Fruit fly (Drosophila melanogaster): ENCODE results near the gene CG12065.

Gene CG12065

dm6 chrX:8533589-8534320 is 40.4 kb upstream of the CG12065 start (continued):
- 0 out of 2 replicates have a peak, but pooled peaks have one; percentile 24 for TF ChIP-seq E2f1 (GFP tag; IDR thresholded peaks at IDR 0.05)
- no peak for TF ChIP-seq HLH4C (GFP tag; IDR thresholded peaks at IDR 0.05; ENCODE audit: partially characterized antibody)
- TF ChIP-seq CG11398 (GFP tag; optimal IDR thresholded peaks at IDR 0.05) = no peak
- peak; percentile 44 for TF ChIP-seq Fer3 (tag; optimal IDR thresholded peaks at IDR 0.05)
- TF ChIP-seq pum (GFP tag; optimal IDR thresholded peaks at IDR 0.05) = no peak
- TF ChIP-seq mirr (GFP tag; optimal IDR thresholded peaks at IDR 0.05) = no peak
- TF ChIP-seq ato (GFP tag; IDR thresholded peaks at IDR 0.05; ENCODE audit: partially characterized antibody) = no peak
- peak; percentile 2 for TF ChIP-seq CG10209 (GFP tag; optimal IDR thresholded peaks at IDR 0.05)
- TF ChIP-seq CG2678 (tag; optimal IDR thresholded peaks at IDR 0.05) = peak; percentile 41
- no peak for TF ChIP-seq lilli (GFP tag; optimal IDR thresholded peaks at IDR 0.05)
- TF ChIP-seq row (GFP tag; IDR thresholded peaks at IDR 0.05) = peak; percentile 61
- peak; percentile 88 for TF ChIP-seq stwl (tag; optimal IDR thresholded peaks at IDR 0.05)
- TF ChIP-seq zfh2 (GFP tag; optimal IDR thresholded peaks at IDR 0.05) = peak; percentile 38
- no peak for TF ChIP-seq CG1529 (GFP tag; optimal IDR thresholded peaks at IDR 0.05)
- peak; percentile 50; the same call in 1 of the 2 replicates for TF ChIP-seq Ptx1 (GFP tag; IDR thresholded peaks at IDR 0.05)
- TF ChIP-seq scrt (GFP tag; optimal IDR thresholded peaks at IDR 0.05) = peak; percentile 32
- TF ChIP-seq Xbp1 (GFP tag; optimal IDR thresholded peaks at IDR 0.05) = peak; percentile 23
- peak; percentile 44; the same call in 1 of the 2 replicates for TF ChIP-seq CG11247 (GFP tag; IDR thresholded peaks at IDR 0.05)
- TF ChIP-seq ems (GFP tag; optimal IDR thresholded peaks at IDR 0.05) = no peak
- TF ChIP-seq CG14014 (GFP tag; IDR thresholded peaks at IDR 0.05) = peak; percentile 51
- no peak for TF ChIP-seq knrl (GFP tag; IDR thresholded peaks at IDR 0.05; ENCODE audit: partially characterized antibody)
- TF ChIP-seq CG6683 (GFP tag; optimal IDR thresholded peaks at IDR 0.05) = no peak
- no peak for TF ChIP-seq cato (GFP tag; optimal IDR thresholded peaks at IDR 0.05; ENCODE audit: borderline replicate concordance)
- peak; percentile 15 for TF ChIP-seq CG13424 (tag; optimal IDR thresholded peaks at IDR 0.05)
- peak; percentile 24 for TF ChIP-seq tx (GFP tag; optimal IDR thresholded peaks at IDR 0.05)
- peak; percentile 20 for TF ChIP-seq CG12391 (tag; optimal IDR thresholded peaks at IDR 0.05)
- no peak for TF ChIP-seq CG12236 (GFP tag; optimal IDR thresholded peaks at IDR 0.05)
- TF ChIP-seq CG12659 (GFP tag; optimal IDR thresholded peaks at IDR 0.05) = peak; percentile 36
- TF ChIP-seq CG7987 (GFP tag; optimal IDR thresholded peaks at IDR 0.05) = no peak
- peak; percentile 34 for TF ChIP-seq CG9727 (GFP tag; optimal IDR thresholded peaks at IDR 0.05)
- TF ChIP-seq grau (tag; optimal IDR thresholded peaks at IDR 0.05) = peak; percentile 83
- TF ChIP-seq CG9932 (GFP tag; IDR thresholded peaks at IDR 0.05) = peak; percentile 76
- no peak for TF ChIP-seq CG14441 (GFP tag; IDR thresholded peaks at IDR 0.05)
- TF ChIP-seq Bgb (GFP tag; IDR thresholded peaks at IDR 0.05; ENCODE audit: partially characterized antibody) = no peak
- peak; percentile 16 for TF ChIP-seq CG10147 (GFP tag; optimal IDR thresholded peaks at IDR 0.05)
- TF ChIP-seq cg (GFP tag; optimal IDR thresholded peaks at IDR 0.05) = peak; percentile 76
- TF ChIP-seq ase (GFP tag; IDR thresholded peaks at IDR 0.05) = no peak
- peak; percentile 23 for TF ChIP-seq ind (GFP tag; optimal IDR thresholded peaks at IDR 0.05)
- no peak for TF ChIP-seq Sry-δ (GFP tag; optimal IDR thresholded peaks at IDR 0.05)
- peak in 1 of 2 experiments; percentile 55 for TF ChIP-seq Hr51 (GFP tag; optimal IDR thresholded peaks at IDR 0.05)
- TF ChIP-seq Sox102F (GFP tag; optimal IDR thresholded peaks at IDR 0.05) = peak; percentile 37
- TF ChIP-seq gce (GFP tag; IDR thresholded peaks at IDR 0.05) = no peak
- TF ChIP-seq CG11456 (GFP tag; IDR thresholded peaks at IDR 0.05) = peak; percentile 48; the same call in 1 of the 3 replicates
- peak; percentile 31 for TF ChIP-seq NfI (GFP tag; optimal IDR thresholded peaks at IDR 0.05)
- no peak for TF ChIP-seq repo (GFP tag; optimal IDR thresholded peaks at IDR 0.05)
- peak; percentile 38 for TF ChIP-seq CG15269 (tag; optimal IDR thresholded peaks at IDR 0.05)
- TF ChIP-seq CG3838 (GFP tag; optimal IDR thresholded peaks at IDR 0.05) = no peak
- 0 out of 2 replicates have a peak, but pooled peaks have one; percentile 6 for TF ChIP-seq Awh (GFP tag; IDR thresholded peaks at IDR 0.05)

Measured in whole organism, embryonic.